Worm (Caenorhabditis elegans): Measurements from ENCODE around the gene srh-222.
A peak's percentile ranks its signal among the peaks of the same experiment; 100 is the strongest.

srh-222 gene

DNA sequence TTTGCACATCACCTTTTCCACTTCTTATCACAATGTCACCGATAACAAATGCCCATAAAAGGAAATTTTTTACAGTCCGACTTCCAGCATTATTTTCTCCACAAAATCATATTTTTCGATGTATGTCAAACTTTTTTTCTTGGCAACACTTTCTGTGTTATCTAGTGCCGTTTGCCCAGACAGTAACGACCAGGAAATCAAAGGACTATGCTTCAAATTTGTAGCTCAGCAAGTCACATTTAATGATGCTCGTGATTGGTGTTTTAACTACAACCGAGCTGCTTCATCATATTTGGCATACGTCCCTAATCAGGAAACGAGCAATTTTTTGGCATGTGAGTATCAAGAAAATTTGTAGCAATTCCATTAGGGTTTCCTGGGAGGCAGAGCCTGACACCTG, 16.1 kb upstream of the srh-222 start:
- TF ChIP-seq B0019.2 (GFP tag; conservative IDR thresholded peaks at IDR 0.05) (no peak), nhr-80 (tag; optimal IDR thresholded peaks at IDR 0.05) (peak; percentile 13)

ce11 chrIV:3965013-3965412, 14.6 kb upstream of the srh-222 start, which contains the start of gene clec-76:
Gene clec-76 (plus strand): TSS chrIV:3965246.
- no peak for TF ChIP-seq xnd-1 (tag; optimal IDR thresholded peaks at IDR 0.05)
- TF ChIP-seq fkh-3 (tag; optimal IDR thresholded peaks at IDR 0.05), result no peak
- no peak for TF ChIP-seq lsl-1 (GFP tag; optimal IDR thresholded peaks at IDR 0.05)

- TF ChIP-seq B0261.1 (tag; optimal IDR thresholded peaks at IDR 0.05), result no peak
- TF ChIP-seq ztf-22 (GFP tag; optimal IDR thresholded peaks at IDR 0.05), result no peak
- no peak for TF ChIP-seq lin-54 (GFP tag; optimal IDR thresholded peaks at IDR 0.05)
- no peak for TF ChIP-seq zim-3 (tag; optimal IDR thresholded peaks at IDR 0.05)
- TF ChIP-seq F37B4.10 (GFP tag; IDR thresholded peaks at IDR 0.05), result no peak
- no peak for TF ChIP-seq Y53G8AR.9 (GFP tag; conservative IDR thresholded peaks at IDR 0.05)
- TF ChIP-seq cebp-1 (GFP tag; IDR thresholded peaks at IDR 0.05), result no peak
- no peak for TF ChIP-seq cebp-1 (tag; optimal IDR thresholded peaks at IDR 0.05)
- TF ChIP-seq Y53F4B.3 (GFP tag; IDR thresholded peaks at IDR 0.05), result no peak
Observed at ce11 chrIV:3973049-3973448, 6.6 kb upstream of the srh-222 start, which contains the start of gene clec-79. Gene clec-79 (plus strand): TSS chrIV:3973349.

- TF ChIP-seq sdz-38 (tag; optimal IDR thresholded peaks at IDR 0.05) (no peak), F37B4.10 (GFP tag; IDR thresholded peaks at IDR 0.05) (0 out of 2 replicates have a peak, but pooled peaks have one; percentile 67)
Observed at ce11 chrIV:3977965-3978523, 1.6 kb upstream of the srh-222 start, which contains the start of gene srh-220. Gene srh-220 (minus strand): TSS chrIV:3978015.

DNA sequence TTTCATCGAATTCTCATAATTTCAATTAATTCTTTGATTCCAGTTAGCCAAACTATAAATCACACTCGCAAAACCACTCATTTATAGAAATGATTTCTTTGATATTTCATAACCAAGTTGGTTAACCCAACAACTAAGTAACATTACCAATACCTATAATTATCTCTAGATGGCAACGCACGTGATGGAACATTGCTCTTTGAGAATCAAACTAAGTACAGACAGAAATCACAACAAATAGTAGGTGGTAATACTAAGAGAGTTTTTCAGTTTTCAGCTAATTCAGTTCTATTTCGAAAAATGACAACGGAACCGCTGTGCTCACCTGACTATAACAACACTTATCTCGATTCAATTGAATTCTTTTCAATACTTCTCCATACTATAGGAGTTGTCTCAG, 2.0 kb downstream of the srh-222 start, which contains the start of gene srh-223:
Gene srh-223 (plus strand): TSS at position 301 of the 400 bp plus-strand sequence.
- TF ChIP-seq nfya-1 (tag; optimal IDR thresholded peaks at IDR 0.05; ENCODE audit: borderline replicate concordance, insufficient read depth) (no peak), hsf-1 (GFP tag; IDR thresholded peaks at IDR 0.05) (no peak)

DNA sequence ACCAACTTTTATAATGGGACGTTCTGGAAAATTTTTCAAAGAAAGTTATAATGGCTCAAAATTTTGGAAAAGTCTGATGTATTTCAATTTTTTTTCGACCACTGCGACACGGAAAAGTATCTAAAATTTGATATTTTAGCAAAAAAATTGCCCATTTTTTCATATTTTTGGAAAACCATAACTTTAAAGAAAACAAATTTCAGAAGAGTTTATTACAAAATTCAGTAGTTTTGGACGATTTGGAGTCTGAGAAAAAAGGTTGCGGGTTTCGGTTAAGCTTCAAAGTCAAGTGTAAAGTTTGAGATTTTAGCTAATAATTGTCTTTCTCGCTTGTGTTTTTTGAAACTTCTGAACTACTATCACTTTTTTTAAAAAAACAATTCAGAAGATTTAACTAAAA, 8.5 kb downstream of the srh-222 start:
- TF ChIP-seq atf-7 (tag; optimal IDR thresholded peaks at IDR 0.05), result no peak
- TF ChIP-seq repo-1 (tag; optimal IDR thresholded peaks at IDR 0.05), result no peak
- no peak for TF ChIP-seq ceh-91 (GFP tag; IDR thresholded peaks at IDR 0.05)
- no peak for TF ChIP-seq bed-2 (GFP tag; IDR thresholded peaks at IDR 0.05)
- no peak for TF ChIP-seq D2030.7 (GFP tag; IDR thresholded peaks at IDR 0.05)
- no peak for TF ChIP-seq mcd-1 (GFP tag; IDR thresholded peaks at IDR 0.05)
- TF ChIP-seq attf-5 (GFP tag; optimal IDR thresholded peaks at IDR 0.05), result no peak
- TF ChIP-seq unc-62 (GFP tag; optimal IDR thresholded peaks at IDR 0.05), result no peak
- no peak for TF ChIP-seq lsy-27 (tag; optimal IDR thresholded peaks at IDR 0.05; ENCODE audit: borderline replicate concordance, insufficient read depth)

- TF ChIP-seq nhr-80 (tag; optimal IDR thresholded peaks at IDR 0.05) (peak; percentile 87), athp-1 (tag; optimal IDR thresholded peaks at IDR 0.05) (no peak), hlh-12 (tag; optimal IDR thresholded peaks at IDR 0.05) (no peak), madf-10 (tag; optimal IDR thresholded peaks at IDR 0.05) (no peak), ztf-22 (GFP tag; optimal IDR thresholded peaks at IDR 0.05) (peak; percentile 15), dox-1 (GFP tag; IDR thresholded peaks at IDR 0.05) (peak; percentile 55), C17E4.6 (GFP tag; IDR thresholded peaks at IDR 0.05) (no peak), ets-4 (GFP tag; optimal IDR thresholded peaks at IDR 0.05) (peak; percentile 84), egl-44 (GFP tag; IDR thresholded peaks at IDR 0.05) (0 out of 2 replicates have a peak, but pooled peaks have one; percentile 22), fkh-3 (tag; optimal IDR thresholded peaks at IDR 0.05) (no peak), attf-3 (GFP tag; conservative IDR thresholded peaks at IDR 0.05) (no peak), atf-7 (tag; optimal IDR thresholded peaks at IDR 0.05) (peak; percentile 67), ceh-79 (tag; optimal IDR thresholded peaks at IDR 0.05) (no peak)
Observed at ce11 chrIV:3988638-3989152, 9.1 kb downstream of the srh-222 start, which contains the start of gene clec-78. Gene clec-78 (plus strand): TSS chrIV:3989102.

Data from whole organism, young adult.